1 fruit fly cellular context compared by ENCODE assay signal in the genomic region with DNA sequence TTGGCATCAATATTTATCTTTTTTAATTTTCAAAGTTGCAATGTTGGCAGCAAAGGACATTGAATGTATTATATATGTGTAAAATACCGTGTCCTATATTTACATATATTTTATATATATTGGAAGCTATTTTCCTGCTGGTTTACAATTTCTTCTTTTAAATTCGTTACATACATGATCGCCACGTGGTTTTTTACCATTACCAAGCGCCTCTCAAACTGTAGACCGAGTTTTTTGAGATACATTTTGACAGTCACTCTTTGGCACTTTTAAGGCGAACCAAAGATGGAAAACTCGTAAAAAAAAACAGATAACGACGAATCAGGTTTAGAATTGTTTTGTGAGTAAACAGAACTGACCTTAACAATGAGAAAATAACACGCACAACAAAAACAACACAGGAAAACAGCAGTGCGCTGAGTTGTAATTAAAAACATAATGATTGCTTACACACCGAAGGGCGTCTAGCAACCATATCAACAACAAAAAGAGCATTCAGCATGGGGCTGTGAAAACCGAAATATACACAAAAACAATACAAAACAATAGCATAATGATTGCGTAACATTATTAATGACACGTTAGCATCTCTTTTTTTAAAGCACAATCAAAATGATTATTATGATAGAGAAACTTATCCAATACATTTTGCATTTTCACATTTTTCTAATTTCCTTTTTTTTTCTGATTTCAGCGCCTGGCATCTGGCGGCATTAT.
TF ChIP-seq lines count a peak whose summit lies in the region.

No protein-coding gene starts in this region.

TF ChIP-seq in whole organism, embryonic, 481 proteins besides CTCF, POLR2A, EP300 and RAD21 (continued from another document):
- TF ChIP-seq CG11696 (GFP tag; IDR thresholded peaks at IDR 0.05; lab: Robert Waterston, UW) (no peak), cato (GFP tag; optimal IDR thresholded peaks at IDR 0.05; lab: Kevin White, UChicago; ENCODE audit: borderline replicate concordance) (no peak), gem (tag; optimal IDR thresholded peaks at IDR 0.05; lab: Kevin White, UChicago) (no peak), z (GFP tag; IDR thresholded peaks at IDR 0.05; lab: Robert Waterston, UW) (no peak), hth (optimal IDR thresholded peaks at IDR 0.05; lab: Kevin White, UChicago) (no peak), CG16813 (GFP tag; IDR thresholded peaks at IDR 0.05; lab: Robert Waterston, UW; ENCODE audit: partially characterized antibody) (no peak), Hr51 (GFP tag; optimal IDR thresholded peaks at IDR 0.05; lab: Kevin White, UChicago) (no peak), klu (GFP tag; IDR thresholded peaks at IDR 0.05; lab: Robert Waterston, UW) (no peak), CG15073 (GFP tag; optimal IDR thresholded peaks at IDR 0.05; lab: Kevin White, UChicago) (no peak), ara (GFP tag; IDR thresholded peaks at IDR 0.05; lab: Robert Waterston, UW) (no peak), CG7357 (GFP tag; IDR thresholded peaks at IDR 0.05; lab: Robert Waterston, UW) (no peak), CG10543 (GFP tag; optimal IDR thresholded peaks at IDR 0.05; lab: Kevin White, UChicago) (peak; percentile 14), Trl (optimal IDR thresholded peaks at IDR 0.05; lab: Kevin White, UChicago) (no peak), Trl (GFP tag; optimal IDR thresholded peaks at IDR 0.05; lab: Kevin White, UChicago) (no peak), toy (GFP tag; IDR thresholded peaks at IDR 0.05; lab: Robert Waterston, UW) (no peak), lmd (GFP tag; IDR thresholded peaks at IDR 0.05; lab: Robert Waterston, UW) (no peak), Jarid2 (GFP tag; optimal IDR thresholded peaks at IDR 0.05; lab: Kevin White, UChicago) (no peak), CG3163 (GFP tag; optimal IDR thresholded peaks at IDR 0.05; lab: Kevin White, UChicago) (no peak), CG14965 (GFP tag; optimal IDR thresholded peaks at IDR 0.05; lab: Kevin White, UChicago; ENCODE audit: borderline replicate concordance) (no peak), YL-1 (GFP tag; optimal IDR thresholded peaks at IDR 0.05; lab: Kevin White, UChicago) (no peak), CG34422 (GFP tag; IDR thresholded peaks at IDR 0.05; lab: Robert Waterston, UW) (no peak), eve (GFP tag; optimal IDR thresholded peaks at IDR 0.05; lab: Kevin White, UChicago) (peak in 1 of 2 experiments; percentile 36), CG42726 (GFP tag; IDR thresholded peaks at IDR 0.05; lab: Robert Waterston, UW; ENCODE audit: partially characterized antibody) (no peak), CG11560 (tag; IDR thresholded peaks at IDR 0.05; lab: Robert Waterston, UW) (no peak), CG1602 (GFP tag; optimal IDR thresholded peaks at IDR 0.05; lab: Kevin White, UChicago) (no peak), E2f2 (GFP tag; IDR thresholded peaks at IDR 0.05; lab: Robert Waterston, UW) (no peak), CG11504 (tag; optimal IDR thresholded peaks at IDR 0.05; lab: Kevin White, UChicago) (no peak), CG6254 (GFP tag; optimal IDR thresholded peaks at IDR 0.05; lab: Kevin White, UChicago) (no peak), stc (GFP tag; IDR thresholded peaks at IDR 0.05; lab: Robert Waterston, UW) (no peak), Usf (GFP tag; optimal IDR thresholded peaks at IDR 0.05; lab: Kevin White, UChicago) (no peak), CG6654 (GFP tag; optimal IDR thresholded peaks at IDR 0.05; lab: Kevin White, UChicago) (peak; percentile 98), trh (GFP tag; optimal IDR thresholded peaks at IDR 0.05; lab: Kevin White, UChicago) (no peak), CG18599 (GFP tag; optimal IDR thresholded peaks at IDR 0.05; lab: Kevin White, UChicago) (no peak), Sin3A (optimal IDR thresholded peaks at IDR 0.05; lab: Kevin White, UChicago) (no peak), NFAT (GFP tag; IDR thresholded peaks at IDR 0.05; lab: Robert Waterston, UW) (no peak), CG10267 (tag; optimal IDR thresholded peaks at IDR 0.05; lab: Kevin White, UChicago) (no peak), fd64A (GFP tag; optimal IDR thresholded peaks at IDR 0.05; lab: Kevin White, UChicago) (no peak), gsb (GFP tag; IDR thresholded peaks at IDR 0.05; lab: Robert Waterston, UW) (no peak), prd (optimal IDR thresholded peaks at IDR 0.05; lab: Kevin White, UChicago) (no peak), prd (GFP tag; IDR thresholded peaks at IDR 0.05; lab: Robert Waterston, UW) (no peak), vfl (GFP tag; optimal IDR thresholded peaks at IDR 0.05; lab: Kevin White, UChicago) (no peak), Nf-YB (GFP tag; optimal IDR thresholded peaks at IDR 0.05; lab: Kevin White, UChicago) (no peak), Pdp1 (GFP tag; optimal IDR thresholded peaks at IDR 0.05; lab: Kevin White, UChicago) (peak in 1 of 2 experiments; percentile 93), CG4730 (GFP tag; IDR thresholded peaks at IDR 0.05; lab: Robert Waterston, UW) (no peak), CrebB (tag; optimal IDR thresholded peaks at IDR 0.05; lab: Kevin White, UChicago) (no peak), p53 (GFP tag; optimal IDR thresholded peaks at IDR 0.05; lab: Kevin White, UChicago) (no peak), kni (GFP tag; optimal IDR thresholded peaks at IDR 0.05; lab: Kevin White, UChicago) (peak; percentile 6), HLH3B (GFP tag; IDR thresholded peaks at IDR 0.05; lab: Robert Waterston, UW) (no peak), CG8944 (GFP tag; optimal IDR thresholded peaks at IDR 0.05; lab: Kevin White, UChicago) (no peak), Vsx1 (GFP tag; optimal IDR thresholded peaks at IDR 0.05; lab: Kevin White, UChicago) (no peak), dm (GFP tag; optimal IDR thresholded peaks at IDR 0.05; lab: Kevin White, UChicago) (peak; percentile 21), Scr (GFP tag; IDR thresholded peaks at IDR 0.05; lab: Robert Waterston, UW; ENCODE audit: partially characterized antibody) (no peak), Abd-B (GFP tag; optimal IDR thresholded peaks at IDR 0.05; lab: Kevin White, UChicago) (peak; percentile 6), sna (GFP tag; IDR thresholded peaks at IDR 0.05; lab: Robert Waterston, UW; ENCODE audit: partially characterized antibody) (no peak), Hr3 (GFP tag; optimal IDR thresholded peaks at IDR 0.05; lab: Kevin White, UChicago) (no peak), caup (GFP tag; optimal IDR thresholded peaks at IDR 0.05; lab: Kevin White, UChicago; ENCODE audit: severe bottlenecking) (no peak), CG9817 (tag; optimal IDR thresholded peaks at IDR 0.05; lab: Kevin White, UChicago) (no peak), salm (tag; optimal IDR thresholded peaks at IDR 0.05; lab: Kevin White, UChicago) (no peak), eyg (GFP tag; optimal IDR thresholded peaks at IDR 0.05; lab: Kevin White, UChicago) (no peak), dati (GFP tag; IDR thresholded peaks at IDR 0.05; lab: Robert Waterston, UW) (no peak), CG11093 (GFP tag; IDR thresholded peaks at IDR 0.05; lab: Robert Waterston, UW) (no peak), inv (GFP tag; IDR thresholded peaks at IDR 0.05; lab: Robert Waterston, UW; ENCODE audit: partially characterized antibody) (no peak), corto (GFP tag; optimal IDR thresholded peaks at IDR 0.05; lab: Kevin White, UChicago) (no peak), Xbp1 (GFP tag; optimal IDR thresholded peaks at IDR 0.05; lab: Kevin White, UChicago) (peak; percentile 11), pnt (GFP tag; optimal IDR thresholded peaks at IDR 0.05; lab: Kevin White, UChicago) (no peak)
TF ChIP-seq in whole organism, embryonic: peak in this region for 14.
